Worm (Caenorhabditis elegans): ENCODE results near the gene hum-5.

DNA sequence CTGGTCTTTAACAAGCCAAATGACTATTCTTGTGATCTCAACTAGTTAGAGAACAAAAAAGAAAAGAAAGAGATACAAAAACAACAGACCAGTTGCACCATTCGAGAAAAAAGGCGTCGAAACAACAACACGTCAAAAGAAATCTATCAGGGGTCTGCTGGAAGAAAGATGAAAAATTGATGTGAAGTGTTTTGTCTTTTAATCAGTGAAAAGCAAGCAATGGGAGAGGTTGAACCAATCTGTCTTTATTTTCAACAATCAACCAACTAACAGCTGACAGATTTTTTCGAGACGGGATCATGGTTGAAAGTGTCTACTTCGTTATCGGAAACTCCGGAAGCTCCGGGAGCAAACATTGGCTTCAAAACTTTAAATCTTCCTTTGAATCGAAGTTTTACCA, 42.2 kb downstream of the hum-5 start:
- TF ChIP-seq klf-2 (GFP tag; conservative IDR thresholded peaks at IDR 0.05) (no peak), flt-1 (GFP tag; IDR thresholded peaks at IDR 0.05) (no peak)

All from whole organism, midembryonic.